Worm (Caenorhabditis elegans): ENCODE results near the gene snu-23.

DNA sequence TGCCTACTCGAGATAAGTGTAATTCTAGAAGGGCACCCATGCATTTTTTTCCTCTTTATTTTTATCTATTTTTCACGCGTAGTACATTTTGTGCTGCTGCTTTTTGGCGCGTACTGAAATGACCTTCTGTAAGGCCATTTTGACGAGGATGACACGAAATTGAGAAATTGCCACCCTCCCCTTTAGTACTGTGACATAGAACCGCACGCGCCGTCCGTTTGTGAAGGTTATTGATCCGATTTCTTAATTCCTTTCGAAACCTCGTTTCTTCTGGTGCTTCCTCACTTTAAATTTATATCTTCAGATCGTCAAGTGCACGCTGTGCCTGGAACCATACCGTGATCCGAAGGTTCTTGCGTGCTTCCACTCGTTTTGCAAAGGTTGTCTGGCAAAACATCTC, 38.8 kb downstream of the snu-23 start:
- TF ChIP-seq skn-1 (tag; optimal IDR thresholded peaks at IDR 0.05), result no peak
- no peak for TF ChIP-seq lim-7 (GFP tag; IDR thresholded peaks at IDR 0.05)
- no peak for TF ChIP-seq unc-62 (GFP tag; optimal IDR thresholded peaks at IDR 0.05 in 1 of 2)
- TF ChIP-seq unc-62 (tag; optimal IDR thresholded peaks at IDR 0.05), result no peak
- TF ChIP-seq ceh-82 (tag; optimal IDR thresholded peaks at IDR 0.05), result no peak
- no peak for TF ChIP-seq snpc-4 (tag; optimal IDR thresholded peaks at IDR 0.05)
- no peak for TF ChIP-seq F26F4.8 (GFP tag; conservative IDR thresholded peaks at IDR 0.05)
- TF ChIP-seq aly-2 (tag; optimal IDR thresholded peaks at IDR 0.05), result no peak
- TF ChIP-seq lin-39 (tag; optimal IDR thresholded peaks at IDR 0.05), result no peak

Data from whole organism, L4 larva.